Fruit fly (Drosophila melanogaster) whole organism, embryonic: ENCODE measurements around the gene CG4452.
A peak's percentile ranks its signal among the peaks of the same experiment; 100 is the strongest.

Experiments used
- CG1024 ChIP-seq: fragments of 200-800 bp; sonication (Bioruptor generic); IDR thresholded peaks from 2 replicates; pipeline ENCODE4 v1.3.6; 2022; ENCODE audit warnings: missing biosample characterization, missing genetic modification characterization
- CG11696 ChIP-seq: fragments of 200-800 bp; sonication (Bioruptor generic); IDR thresholded peaks from 2 replicates; pipeline ENCODE4 v1.3.6; 2022; ENCODE audit warnings: missing biosample characterization, missing genetic modification characterization
- CG12391 ChIP-seq: fragments of 200-800 bp; sonication (Bioruptor generic); optimal IDR thresholded peaks from 3 replicates; lab custom pipeline; 2018; ENCODE audit warnings: missing biosample characterization, mild to moderate bottlenecking, missing genetic modification characterization, moderate library complexity
- CG12942 ChIP-seq: fragments of 200-800 bp; sonication (Bioruptor generic); optimal IDR thresholded peaks from 3 replicates; lab custom pipeline; 2016; ENCODE audit warnings: missing biosample characterization, missing genetic modification characterization
- CG14965 ChIP-seq: fragments of 200-800 bp; sonication (Bioruptor generic); optimal IDR thresholded peaks from 2 replicates; lab custom pipeline; 2016; ENCODE audit warnings: missing biosample characterization, missing genetic modification characterization, borderline replicate concordance
- CG15073 ChIP-seq: fragments of 200-800 bp; sonication (Bioruptor generic); optimal IDR thresholded peaks from 2 replicates; lab custom pipeline; 2016; ENCODE audit warnings: missing biosample characterization, missing genetic modification characterization
- CG15601 ChIP-seq: fragments of 200-800 bp; sonication (Bioruptor generic); optimal IDR thresholded peaks from 3 replicates; lab custom pipeline; 2019; ENCODE audit warnings: missing biosample characterization, mild to moderate bottlenecking, missing genetic modification characterization, moderate library complexity
- CG16779 ChIP-seq: fragments of 200-800 bp; sonication (Bioruptor generic); IDR thresholded peaks from 2 replicates; pipeline ENCODE4 v1.3.6; 2022; ENCODE audit warnings: missing biosample characterization, missing genetic modification characterization
- CG17829 ChIP-seq: fragments of 200-800 bp; optimal IDR thresholded peaks from 2 replicates; lab custom pipeline; 2019; ENCODE audit warnings: missing biosample characterization, mild to moderate bottlenecking, missing genetic modification characterization, moderate library complexity
- CG18764 ChIP-seq: fragments of 200-800 bp; sonication (Bioruptor generic); optimal IDR thresholded peaks from 3 replicates; lab custom pipeline; 2016; ENCODE audit warnings: missing biosample characterization, missing genetic modification characterization
- CG31224 ChIP-seq: fragments of 200-800 bp; sonication (Bioruptor generic); IDR thresholded peaks from 2 replicates; pipeline ENCODE4 v1.3.6; 2022; ENCODE audit warnings: missing biosample characterization, missing genetic modification characterization
- CG4617 ChIP-seq: fragments of 200-800 bp; sonication (Bioruptor generic); optimal IDR thresholded peaks from 3 replicates; lab custom pipeline; 2016; ENCODE audit warnings: missing biosample characterization, missing genetic modification characterization, borderline replicate concordance
- CG5245 ChIP-seq: fragments of 200-800 bp; sonication (Bioruptor generic); optimal IDR thresholded peaks from 3 replicates; lab custom pipeline; 2016; ENCODE audit warnings: missing biosample characterization, missing genetic modification characterization
- CG6254 ChIP-seq: fragments of 200-800 bp; sonication (Bioruptor generic); optimal IDR thresholded peaks from 3 replicates; lab custom pipeline; 2017; ENCODE audit warnings: mild to moderate bottlenecking, missing biosample characterization, missing genetic modification reagents, missing genetic modification characterization
- CG6689 ChIP-seq: fragments of 200-800 bp; sonication (Bioruptor generic); IDR thresholded peaks from 2 replicates; pipeline ENCODE4 v1.3.6; 2022; ENCODE audit warnings: missing biosample characterization, missing genetic modification characterization
- CG6854 ChIP-seq: fragments of 200-800 bp; sonication (Bioruptor generic); optimal IDR thresholded peaks from 3 replicates; lab custom pipeline; 2017; ENCODE audit warnings: missing biosample characterization, mild to moderate bottlenecking, missing genetic modification characterization
- CG7963 ChIP-seq: fragments of 200-800 bp; sonication (Bioruptor generic); IDR thresholded peaks from 3 replicates; pipeline ENCODE4 v1.3.6; 2022; ENCODE audit warnings: missing biosample characterization, missing genetic modification characterization; ENCODE audit not compliant: partially characterized antibody
- CG7987 ChIP-seq: fragments of 200-800 bp; sonication (Bioruptor generic); optimal IDR thresholded peaks from 2 replicates; lab custom pipeline; 2018; ENCODE audit warnings: missing biosample characterization, mild to moderate bottlenecking, missing genetic modification characterization, moderate library complexity
- CrebB ChIP-seq: fragments of 200-800 bp; sonication (Bioruptor generic); optimal IDR thresholded peaks from 3 replicates; lab custom pipeline; 2018; ENCODE audit warnings: missing biosample characterization, mild to moderate bottlenecking, missing genetic modification characterization
- Dek ChIP-seq: fragments of 200-800 bp; sonication (Bioruptor generic); optimal IDR thresholded peaks from 3 replicates; lab custom pipeline; 2019; ENCODE audit warnings: missing biosample characterization, mild to moderate bottlenecking, missing genetic modification characterization, moderate library complexity
- Dip2 ChIP-seq: fragments of 200-800 bp; sonication (Bioruptor generic); IDR thresholded peaks from 2 replicates; pipeline ENCODE4 v1.3.6; 2022; ENCODE audit warnings: missing biosample characterization, missing genetic modification characterization
- Eip74EF ChIP-seq, 2 experiments: fragments of 200-800 bp in 1 of 2; fragments of >200 bp in 1 of 2; sonication (Bioruptor generic) in 1 of 2; optimal IDR thresholded peaks; 2 replicates each; lab custom pipeline; 2017 to 2019; ENCODE audit warnings: missing biosample characterization in 2 of 2, missing genetic modification characterization in 2 of 2, mild to moderate bottlenecking in 1 of 2, moderate library complexity in 1 of 2
- Ets65A ChIP-seq: fragments of 200-800 bp; sonication (Bioruptor generic); peaks from one replicate; lab custom pipeline; 2016; ENCODE audit warnings: missing biosample characterization, missing genetic modification characterization
- Fer3 ChIP-seq: fragments of 200-800 bp; sonication (Bioruptor generic); optimal IDR thresholded peaks from 2 replicates; lab custom pipeline; 2018; ENCODE audit warnings: missing biosample characterization, mild to moderate bottlenecking, missing genetic modification characterization, moderate library complexity
- HmgD ChIP-seq: fragments of 200-800 bp; sonication (Bioruptor generic); optimal IDR thresholded peaks from 3 replicates; lab custom pipeline; 2016; ENCODE audit warnings: missing biosample characterization, missing genetic modification characterization
- Mad ChIP-seq: fragments of 200-800 bp; sonication (Bioruptor generic); optimal IDR thresholded peaks from 2 replicates; lab custom pipeline; 2016; ENCODE audit warnings: missing biosample characterization, missing genetic modification characterization
- Mes4 ChIP-seq: fragments of 200-800 bp; sonication (Bioruptor generic); optimal IDR thresholded peaks from 2 replicates; lab custom pipeline; 2016; ENCODE audit warnings: missing biosample characterization, missing genetic modification characterization
- NC2β ChIP-seq: fragments of 200-800 bp; sonication (Bioruptor generic); optimal IDR thresholded peaks from 2 replicates; lab custom pipeline; 2016; ENCODE audit warnings: missing biosample characterization, missing genetic modification characterization
- Neu2 ChIP-seq: fragments of 200-800 bp; sonication (Bioruptor generic); optimal IDR thresholded peaks from 3 replicates; lab custom pipeline; 2016; ENCODE audit warnings: missing biosample characterization, missing genetic modification characterization, borderline replicate concordance
- Xrp1 ChIP-seq: fragments of 200-800 bp; sonication (Bioruptor generic); IDR thresholded peaks from 2 replicates; pipeline ENCODE4 v1.3.6; 2022; ENCODE audit warnings: missing biosample characterization, missing genetic modification characterization
- abd-A ChIP-seq: fragments of 200-800 bp; sonication (Bioruptor generic); optimal IDR thresholded peaks from 3 replicates; lab custom pipeline; 2019; ENCODE audit warnings: missing biosample characterization, mild to moderate bottlenecking, missing genetic modification characterization, moderate library complexity
- amos ChIP-seq: fragments of 200-800 bp; sonication (Bioruptor generic); IDR thresholded peaks from 2 replicates; pipeline ENCODE4 v1.3.6; 2022; ENCODE audit warnings: missing biosample characterization, missing genetic modification characterization; ENCODE audit not compliant: partially characterized antibody
- ap ChIP-seq: fragments of 200-800 bp; sonication (Bioruptor generic); IDR thresholded peaks from 2 replicates; pipeline ENCODE4 v1.3.6; 2022; ENCODE audit warnings: missing biosample characterization, missing genetic modification characterization
- ase ChIP-seq: fragments of 200-800 bp; sonication (Bioruptor generic); IDR thresholded peaks from 3 replicates; pipeline ENCODE4 v1.3.6; 2022; ENCODE audit warnings: missing biosample characterization, missing genetic modification characterization
- ato ChIP-seq: fragments of 200-800 bp; sonication (Bioruptor generic); IDR thresholded peaks from 2 replicates; pipeline ENCODE4 v1.3.6; 2022; ENCODE audit warnings: missing biosample characterization, missing genetic modification characterization; ENCODE audit not compliant: partially characterized antibody
- bab2 ChIP-seq: fragments of 200-800 bp; sonication (Bioruptor generic); optimal IDR thresholded peaks from 2 replicates; lab custom pipeline; 2016; ENCODE audit warnings: missing biosample characterization, missing genetic modification characterization
- cas ChIP-seq: fragments of 200-800 bp; sonication (Bioruptor generic); IDR thresholded peaks from 2 replicates; pipeline ENCODE4 v1.3.6; 2022; ENCODE audit warnings: missing biosample characterization, missing genetic modification characterization
- crc ChIP-seq: fragments of 200-800 bp; sonication (Bioruptor generic); optimal IDR thresholded peaks from 2 replicates; lab custom pipeline; 2016; ENCODE audit warnings: missing biosample characterization, missing genetic modification characterization
- cwo ChIP-seq: fragments of 200-800 bp; sonication (Bioruptor generic); optimal IDR thresholded peaks from 3 replicates; lab custom pipeline; 2017; ENCODE audit warnings: missing biosample characterization, missing genetic modification characterization, mild to moderate bottlenecking, moderate library complexity, missing genetic modification reagents
- dan ChIP-seq: fragments of 200-800 bp; sonication (Bioruptor generic); IDR thresholded peaks from 2 replicates; pipeline ENCODE4 v1.3.6; 2022; ENCODE audit warnings: missing biosample characterization, missing genetic modification characterization
- en ChIP-seq: fragments of 200-800 bp; sonication (Bioruptor generic); optimal IDR thresholded peaks from 2 replicates; lab custom pipeline; 2016; ENCODE audit warnings: missing biosample characterization, missing genetic modification characterization
- fd3F ChIP-seq: fragments of 200-800 bp; sonication (Bioruptor generic); optimal IDR thresholded peaks from 2 replicates; lab custom pipeline; 2018; ENCODE audit warnings: missing biosample characterization, mild to moderate bottlenecking, missing genetic modification characterization, moderate library complexity
- hb ChIP-seq: fragments of 200-800 bp; sonication (Bioruptor generic); IDR thresholded peaks from 3 replicates; pipeline ENCODE4 v1.3.6; 2022; ENCODE audit warnings: missing biosample characterization, missing genetic modification characterization; ENCODE audit not compliant: partially characterized antibody
- nerfin-2 ChIP-seq: fragments of 200-800 bp; sonication (Bioruptor generic); IDR thresholded peaks from 2 replicates; pipeline ENCODE4 v1.3.6; 2022; ENCODE audit warnings: missing biosample characterization, missing genetic modification characterization; ENCODE audit not compliant: partially characterized antibody
- pfk ChIP-seq: fragments of 200-800 bp; sonication (Bioruptor generic); optimal IDR thresholded peaks from 2 replicates; lab custom pipeline; 2018; ENCODE audit warnings: missing biosample characterization, mild to moderate bottlenecking, missing genetic modification characterization, moderate library complexity
- pnt ChIP-seq: fragments of 200-800 bp; sonication (Bioruptor generic); optimal IDR thresholded peaks from 3 replicates; lab custom pipeline; 2016; ENCODE audit warnings: missing biosample characterization, missing genetic modification characterization
- ranshi ChIP-seq: fragments of 200-800 bp; sonication (Bioruptor generic); IDR thresholded peaks from 2 replicates; pipeline ENCODE4 v1.3.6; 2022; ENCODE audit warnings: missing biosample characterization, missing genetic modification characterization
- twi ChIP-seq: fragments of 200-800 bp; optimal IDR thresholded peaks from 2 replicates; lab custom pipeline; 2019; ENCODE audit warnings: missing biosample characterization, mild to moderate bottlenecking, missing genetic modification characterization, moderate library complexity
- vnd ChIP-seq: fragments of 200-800 bp; sonication (Bioruptor generic); IDR thresholded peaks from 3 replicates; pipeline ENCODE4 v1.3.6; 2022; ENCODE audit warnings: missing biosample characterization, missing genetic modification characterization; ENCODE audit not compliant: partially characterized antibody

The CG4452 gene

DNA sequence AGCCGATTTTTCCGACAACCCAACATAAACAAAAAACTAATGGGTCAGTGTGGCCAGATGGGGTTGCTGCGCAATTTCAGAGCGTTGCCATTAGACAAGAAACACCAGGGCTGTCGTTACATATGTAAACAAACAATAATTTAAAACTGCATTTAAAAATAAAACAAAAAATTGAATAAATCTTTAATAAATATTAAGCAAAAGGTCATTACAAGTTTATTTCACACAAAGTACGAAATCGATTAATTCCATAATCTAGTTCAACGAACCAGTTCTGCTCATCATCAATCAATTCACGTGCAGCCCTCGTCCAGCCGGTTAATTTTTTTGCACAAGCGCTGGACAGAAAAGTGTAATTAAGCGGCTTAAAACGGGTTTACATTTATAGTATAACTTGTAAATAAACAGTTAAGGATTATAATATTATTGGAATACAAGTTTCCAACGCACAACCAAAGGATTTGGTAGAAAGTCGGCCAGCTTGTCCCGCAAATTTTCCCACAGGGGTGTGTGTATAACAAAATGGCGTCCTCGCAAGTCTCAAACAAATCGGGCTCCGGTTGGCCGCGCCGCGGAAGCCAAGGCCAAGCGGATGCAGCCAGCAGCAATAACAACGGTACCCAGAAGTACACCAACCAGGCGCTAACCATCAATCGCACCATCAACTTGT lies 43.7 kb downstream of the CG4452 start, which contains the start of the genes CG4022 and Cpsf5 (continued):
- peak; percentile 63 for TF ChIP-seq CG18764 (GFP tag; lab: Kevin White, UChicago)
- TF ChIP-seq Xrp1 (GFP tag; lab: Robert Waterston, UW) = peak; percentile 89
- TF ChIP-seq abd-A (tag; lab: Kevin White, UChicago) = peak; percentile 97
- TF ChIP-seq CG6254 (GFP tag; lab: Kevin White, UChicago) = peak; percentile 51
- TF ChIP-seq Dip2 (GFP tag; lab: Robert Waterston, UW) = no peak
- no peak for TF ChIP-seq HmgD (GFP tag; lab: Kevin White, UChicago)
- peak in 1 of 2 experiments; percentile 36 for TF ChIP-seq Eip74EF (GFP tag; optimal IDR thresholded peaks at IDR 0.05; lab: Kevin White, UChicago)
- peak; percentile 90 for TF ChIP-seq Ets65A (GFP tag; lab: Kevin White, UChicago)
- TF ChIP-seq fd3F (GFP tag; lab: Kevin White, UChicago) = peak; percentile 87
- peak; percentile 57 for TF ChIP-seq CG31224 (GFP tag; lab: Robert Waterston, UW)
- no peak for TF ChIP-seq crc (GFP tag; lab: Kevin White, UChicago)
- TF ChIP-seq CG5245 = peak; percentile 65
- no peak for TF ChIP-seq CG15073 (GFP tag; lab: Kevin White, UChicago)
- TF ChIP-seq CG6689 (GFP tag; lab: Robert Waterston, UW) = peak; percentile 79
- TF ChIP-seq nerfin-2 (GFP tag; lab: Robert Waterston, UW) = no peak
- TF ChIP-seq CG12391 = peak; percentile 95
- peak; percentile 85 for TF ChIP-seq Mad (GFP tag; lab: Kevin White, UChicago)
- TF ChIP-seq vnd = no peak
- TF ChIP-seq Dek = peak; percentile 83
- TF ChIP-seq ap (GFP tag; lab: Robert Waterston, UW) = peak; percentile 56
- peak; percentile 58 for TF ChIP-seq cwo (GFP tag; lab: Kevin White, UChicago)
- TF ChIP-seq CG11696 (GFP tag; lab: Robert Waterston, UW) = peak; percentile 61
- TF ChIP-seq CG6854 (GFP tag; lab: Kevin White, UChicago) = no peak
- TF ChIP-seq bab2 = peak; percentile 72
- peak; percentile 32 for TF ChIP-seq Mes4 (GFP tag; lab: Kevin White, UChicago)
- peak; percentile 85 for TF ChIP-seq CG4617 (GFP tag; lab: Kevin White, UChicago)
- no peak for TF ChIP-seq hb (GFP tag; lab: Robert Waterston, UW)
- TF ChIP-seq dan = no peak
- TF ChIP-seq CG1024 = peak; percentile 66
- peak; percentile 73; the same call in 2 of the 3 replicates for TF ChIP-seq ase (GFP tag; lab: Robert Waterston, UW)
- TF ChIP-seq CrebB (tag; lab: Kevin White, UChicago) = peak; percentile 75
- TF ChIP-seq CG7963 = no peak
- TF ChIP-seq CG16779 = no peak
- TF ChIP-seq Neu2 = no peak
- peak; percentile 51 for TF ChIP-seq pnt (GFP tag; lab: Kevin White, UChicago)
- TF ChIP-seq CG12942 = peak; percentile 73
- TF ChIP-seq twi (tag; lab: Kevin White, UChicago) = peak; percentile 83
- peak; percentile 91 for TF ChIP-seq CG17829 (tag; lab: Kevin White, UChicago)
- peak; percentile 48; the same call in 1 of the 2 replicates for TF ChIP-seq amos
- no peak for TF ChIP-seq pfk (GFP tag; lab: Kevin White, UChicago)
- peak; percentile 44 for TF ChIP-seq NC2β (GFP tag; lab: Kevin White, UChicago)
- peak; percentile 82; the same call in 1 of the 2 replicates for TF ChIP-seq ranshi (GFP tag; lab: Robert Waterston, UW)
- TF ChIP-seq cas (GFP tag; lab: Robert Waterston, UW) = peak; percentile 74
- no peak for TF ChIP-seq ato
- no peak for TF ChIP-seq en (GFP tag; lab: Kevin White, UChicago)
- TF ChIP-seq Fer3 (tag; lab: Kevin White, UChicago) = peak; percentile 78
- no peak for TF ChIP-seq CG14965 (GFP tag; lab: Kevin White, UChicago)
- peak; percentile 86 for TF ChIP-seq CG15601 (tag; lab: Kevin White, UChicago)
- no peak for TF ChIP-seq CG7987 (GFP tag; lab: Kevin White, UChicago)
